Worm (Caenorhabditis elegans) whole organism, L1 larva: ENCODE results near the gene dex-1.

Source experiments
- lin-35 ChIP-seq, 2 experiments: fragments of 150-350 bp; optimal IDR thresholded peaks; 2 replicates each; lab custom pipeline; 2014; ENCODE audit warnings: missing biosample characterization in 2 of 2, missing genetic modification characterization in 2 of 2, missing genetic modification reagents in 2 of 2
- nhr-11 ChIP-seq: fragments of 150-350 bp; optimal IDR thresholded peaks from 2 replicates; lab custom pipeline; 2014; ENCODE audit warnings: missing biosample characterization, missing genetic modification characterization

- TF ChIP-seq nhr-11 (tag; lab: Kevin White, UChicago) (no peak), lin-35 (GFP tag; optimal IDR thresholded peaks at IDR 0.05; lab: Kevin White, UChicago) (no peak)
Measured at ce11 chrIII:5564325-5564724, 38.4 kb downstream of the dex-1 start.
